Fruit fly (Drosophila melanogaster) whole organism, embryonic: Measurements from ENCODE around the gene galla-2.

Source experiments
- C15 ChIP-seq: fragments of 200-800 bp; sonication (Bioruptor generic); IDR thresholded peaks from 3 replicates; pipeline ENCODE4 v1.3.6; 2022; ENCODE audit warnings: missing biosample characterization, missing genetic modification characterization
- CG7357 ChIP-seq: fragments of 200-800 bp; sonication (Bioruptor generic); IDR thresholded peaks from 3 replicates; pipeline ENCODE4 v1.3.6; 2022; ENCODE audit warnings: missing biosample characterization, missing genetic modification characterization

DNA sequence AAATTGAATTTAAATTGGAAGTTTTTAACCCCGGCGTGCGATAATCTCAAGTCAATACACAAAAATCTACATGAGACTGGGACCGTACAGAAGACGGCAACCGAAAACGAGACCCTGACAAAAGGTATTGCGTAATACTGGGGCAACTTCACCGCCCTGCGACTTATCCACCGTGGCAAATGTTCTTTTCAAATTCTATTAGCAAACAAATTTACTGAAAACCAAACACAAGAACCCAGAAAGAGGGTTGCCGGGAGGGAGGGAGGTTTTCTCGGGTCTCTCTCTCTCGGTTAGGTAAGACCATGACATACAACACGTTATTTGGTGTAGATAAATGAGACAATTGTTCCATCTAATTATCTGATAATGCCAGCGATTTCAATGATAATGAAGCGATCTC, 36.9 kb upstream of the galla-2 start:
- TF ChIP-seq CG7357 (no peak), C15 (GFP tag; lab: Robert Waterston, UW) (no peak)
